Worm (Caenorhabditis elegans): ENCODE data around the gene nhr-47.

The nhr-47 gene

DNA sequence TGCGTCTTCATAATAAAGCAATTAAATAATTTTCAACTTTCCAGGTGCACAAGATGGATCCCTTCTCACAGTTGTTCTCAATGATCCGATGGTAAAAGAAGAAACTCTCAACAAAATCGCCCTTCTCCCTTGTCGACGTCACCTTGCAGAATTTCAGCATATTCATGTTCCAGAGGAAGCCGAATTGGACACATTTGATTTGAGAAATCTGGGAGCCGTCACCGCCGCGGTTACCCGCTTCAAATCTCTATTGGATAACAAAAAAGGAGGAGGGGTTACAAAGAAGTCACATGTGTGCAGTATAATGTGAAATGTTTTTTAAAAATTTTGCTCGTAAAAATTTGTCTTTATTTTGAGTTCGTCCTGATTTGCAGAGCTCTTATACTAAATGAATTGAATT is 2.4 kb upstream of the nhr-47 start (continued):
- TF ChIP-seq atf-7 (tag; optimal IDR thresholded peaks at IDR 0.05) (no peak), pha-4 (tag; optimal IDR thresholded peaks at IDR 0.05) (no peak), lsl-1 (GFP tag; optimal IDR thresholded peaks at IDR 0.05) (peak; percentile 12)

DNA sequence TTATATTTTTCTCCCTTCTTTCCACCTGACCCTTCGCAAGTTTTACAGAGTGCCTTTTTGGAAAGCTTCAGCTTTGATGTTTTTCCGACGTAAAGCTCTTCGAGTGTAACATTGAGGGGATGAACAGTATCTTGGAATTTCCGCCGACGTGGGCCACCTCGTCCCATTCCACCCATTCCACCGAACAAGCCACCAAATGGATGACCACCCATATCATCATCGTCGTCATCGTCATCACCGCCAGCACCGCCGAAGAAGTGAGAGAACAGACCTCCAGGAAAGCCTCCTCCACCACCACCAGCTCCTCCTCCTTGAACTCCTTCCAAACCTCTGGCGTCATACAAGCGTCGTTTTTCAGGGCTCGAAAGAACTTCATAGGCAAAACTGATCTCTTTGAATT is 758 bp upstream of the nhr-47 start:
- TF ChIP-seq zfh-2 (GFP tag; conservative IDR thresholded peaks at IDR 0.05): peak; percentile 58
- TF ChIP-seq chd-7 (tag; optimal IDR thresholded peaks at IDR 0.05): no peak
- TF ChIP-seq dox-1 (GFP tag; IDR thresholded peaks at IDR 0.05): peak; percentile 13; the same call in 1 of the 2 replicates
- peak; percentile 27; the same call in 1 of the 2 replicates for TF ChIP-seq egrh-3 (GFP tag; IDR thresholded peaks at IDR 0.05)
- no peak for TF ChIP-seq unc-130 (GFP tag; optimal IDR thresholded peaks at IDR 0.05)
- TF ChIP-seq nfyb-1 (GFP tag; IDR thresholded peaks at IDR 0.05): 0 out of 2 replicates have a peak, but pooled peaks have one; percentile 12
- TF ChIP-seq F33H1.4 (GFP tag; IDR thresholded peaks at IDR 0.05): no peak
- TF ChIP-seq ztf-6 (GFP tag; IDR thresholded peaks at IDR 0.05): no peak

DNA sequence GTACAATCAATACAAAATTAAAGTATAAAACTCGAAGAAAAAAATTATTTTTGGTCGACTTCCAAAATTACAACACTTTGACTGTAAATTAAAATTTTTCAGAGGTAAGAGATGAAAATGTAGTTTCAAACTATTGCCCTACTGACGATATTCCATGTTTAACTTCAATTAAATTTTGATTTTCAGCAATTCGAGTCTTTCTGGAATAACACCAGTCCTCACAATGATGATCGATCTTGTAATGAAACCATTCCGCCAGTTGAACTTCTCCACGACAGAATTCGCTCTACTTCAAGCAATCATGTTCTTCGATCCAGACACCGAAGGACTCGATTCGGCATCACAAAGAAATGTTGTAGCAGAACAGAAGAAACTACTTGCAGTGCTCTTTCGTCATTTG is 4.1 kb downstream of the nhr-47 start:
- TF ChIP-seq madf-10 (tag; optimal IDR thresholded peaks at IDR 0.05) (no peak), egl-44 (GFP tag; IDR thresholded peaks at IDR 0.05) (no peak), nhr-179 (tag; optimal IDR thresholded peaks at IDR 0.05) (no peak), K11D2.4 (GFP tag; IDR thresholded peaks at IDR 0.05) (no peak), let-607 (tag; optimal IDR thresholded peaks at IDR 0.05) (no peak), ztf-6 (GFP tag; IDR thresholded peaks at IDR 0.05) (no peak), gei-17 (GFP tag; optimal IDR thresholded peaks at IDR 0.05) (no peak), pbrm-1 (GFP tag; IDR thresholded peaks at IDR 0.05) (no peak), lsl-1 (GFP tag; optimal IDR thresholded peaks at IDR 0.05) (no peak), lin-35 (GFP tag; optimal IDR thresholded peaks at IDR 0.05) (no peak), T26A5.8 (tag; optimal IDR thresholded peaks at IDR 0.05) (no peak), unc-130 (GFP tag; optimal IDR thresholded peaks at IDR 0.05) (no peak), mcd-1 (GFP tag; IDR thresholded peaks at IDR 0.05) (no peak), tbx-9 (tag; optimal IDR thresholded peaks at IDR 0.05; ENCODE audit: borderline replicate concordance) (no peak), B0261.1 (tag; optimal IDR thresholded peaks at IDR 0.05) (no peak), nhr-120 (GFP tag; IDR thresholded peaks at IDR 0.05) (no peak), ceh-100 (GFP tag; IDR thresholded peaks at IDR 0.05) (no peak), nfya-2 (GFP tag; IDR thresholded peaks at IDR 0.05) (no peak), C06A6.2 (GFP tag; conservative IDR thresholded peaks at IDR 0.05) (no peak), D2030.7 (GFP tag; IDR thresholded peaks at IDR 0.05) (no peak)

DNA sequence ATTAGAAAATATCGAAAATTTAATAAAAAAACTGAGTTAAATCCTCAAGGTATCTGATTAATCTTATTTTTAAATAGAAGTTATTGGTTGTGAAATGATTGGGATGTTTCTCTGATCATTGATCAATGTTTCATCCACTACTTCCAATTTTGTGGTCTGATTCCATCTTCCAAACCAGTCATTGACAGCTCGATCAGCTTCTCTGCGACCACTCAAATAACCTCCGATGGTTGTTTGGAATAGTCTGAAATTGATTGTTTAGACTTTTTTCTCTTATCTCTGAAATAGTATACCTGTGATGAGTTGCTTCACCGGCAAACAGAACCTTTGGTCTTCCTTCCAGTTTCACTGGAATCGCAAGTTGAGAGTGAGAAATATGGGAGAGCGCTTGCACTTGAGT is 4.9 kb downstream of the nhr-47 start:
- TF ChIP-seq repo-1 (tag; optimal IDR thresholded peaks at IDR 0.05) (no peak), F10E7.11 (tag; optimal IDR thresholded peaks at IDR 0.05) (no peak), ztf-18 (tag; optimal IDR thresholded peaks at IDR 0.05) (peak; percentile 31), mcd-1 (GFP tag; IDR thresholded peaks at IDR 0.05) (no peak), madf-3 (GFP tag; IDR thresholded peaks at IDR 0.05) (no peak), F49E8.2 (tag; optimal IDR thresholded peaks at IDR 0.05; ENCODE audit: insufficient read depth) (no peak), nhr-80 (tag; optimal IDR thresholded peaks at IDR 0.05) (peak; percentile 78), pbrm-1 (GFP tag; IDR thresholded peaks at IDR 0.05) (no peak), ztf-22 (GFP tag; optimal IDR thresholded peaks at IDR 0.05) (no peak), mxl-1 (tag; optimal IDR thresholded peaks at IDR 0.05) (no peak), dox-1 (GFP tag; IDR thresholded peaks at IDR 0.05) (no peak), cebp-2 (GFP tag; IDR thresholded peaks at IDR 0.05) (no peak)
